Fruit fly (Drosophila melanogaster): ENCODE results near the gene CG32720.

- TF ChIP-seq psq (optimal IDR thresholded peaks at IDR 0.05) (no peak), ttk (optimal IDR thresholded peaks at IDR 0.05) (no peak), Sin3A (optimal IDR thresholded peaks at IDR 0.05) (no peak)
Measured at dm6 chrX:7486294-7486693, 50.5 kb downstream of the CG32720 start.

Measured in Kc167 (cell line).